Fruit fly (Drosophila melanogaster): ENCODE results near the gene CG42688.

The CG42688 gene

DNA sequence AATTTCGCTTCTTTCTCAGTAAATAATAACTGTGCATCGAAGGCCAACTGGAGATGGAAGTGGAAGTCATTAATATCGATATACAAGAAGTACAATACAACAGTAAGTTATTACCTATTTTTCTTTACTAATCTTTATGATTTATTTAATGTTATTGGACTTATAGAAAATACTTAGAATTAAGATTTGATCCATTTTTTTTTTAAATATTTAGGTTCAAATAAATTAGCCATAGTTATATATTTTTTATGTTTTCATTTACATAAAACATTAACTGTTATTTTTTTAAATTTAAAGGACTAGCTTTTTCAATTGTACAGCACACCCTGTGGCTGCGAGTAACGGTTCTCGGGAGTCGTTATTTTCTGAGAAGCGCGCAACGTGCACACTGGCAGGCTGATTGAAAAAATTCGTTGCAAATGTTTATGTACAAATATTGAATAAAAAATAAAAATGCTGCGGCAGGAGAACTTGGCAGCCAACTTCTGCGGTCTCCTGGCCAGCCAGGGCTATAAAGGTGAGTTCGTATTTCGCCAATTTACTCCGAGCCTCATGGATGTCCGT lies 3.1 kb upstream of the CG42688 start, which contains the start of the genes gammaTub37C and pigeon (continued):
- TF ChIP-seq slou (GFP tag; optimal IDR thresholded peaks at IDR 0.05) (no peak), CG2712 (tag; optimal IDR thresholded peaks at IDR 0.05) (peak; percentile 37), Pdp1 (GFP tag; optimal IDR thresholded peaks at IDR 0.05) (peak in 1 of 2 experiments; percentile 34), Meics (GFP tag; optimal IDR thresholded peaks at IDR 0.05) (peak; percentile 15), PHDP (tag; optimal IDR thresholded peaks at IDR 0.05) (peak; percentile 6), CG9609 (GFP tag; optimal IDR thresholded peaks at IDR 0.05) (no peak), CG6254 (GFP tag; optimal IDR thresholded peaks at IDR 0.05) (peak; percentile 100), Lhr (GFP tag; optimal IDR thresholded peaks at IDR 0.05) (peak; percentile 45), CG3995 (GFP tag; optimal IDR thresholded peaks at IDR 0.05) (peak; percentile 57), Dp (GFP tag; optimal IDR thresholded peaks at IDR 0.05) (peak; percentile 53), CG17385 (GFP tag; optimal IDR thresholded peaks at IDR 0.05) (peak; percentile 24), Myb (GFP tag; optimal IDR thresholded peaks at IDR 0.05) (peak; percentile 97), insv (GFP tag; optimal IDR thresholded peaks at IDR 0.05) (peak in 1 of 2 experiments; percentile 5), CG10267 (tag; optimal IDR thresholded peaks at IDR 0.05) (peak; percentile 9), Bgb (GFP tag; IDR thresholded peaks at IDR 0.05; ENCODE audit: partially characterized antibody) (peak; percentile 27; the same call in 1 of the 2 replicates), BEAF-32 (GFP tag; optimal IDR thresholded peaks at IDR 0.05) (peak; percentile 13), NfI (GFP tag; optimal IDR thresholded peaks at IDR 0.05) (no peak), CG8924 (tag; optimal IDR thresholded peaks at IDR 0.05) (peak; percentile 12), trem (tag; optimal IDR thresholded peaks at IDR 0.05) (peak; percentile 51), Max (GFP tag; optimal IDR thresholded peaks at IDR 0.05) (peak; percentile 21), CG7786 (GFP tag; optimal IDR thresholded peaks at IDR 0.05) (no peak), CG12659 (GFP tag; optimal IDR thresholded peaks at IDR 0.05) (peak; percentile 49), nmo (GFP tag; optimal IDR thresholded peaks at IDR 0.05) (peak; percentile 31), MBD-R2 (GFP tag; IDR thresholded peaks at IDR 0.05) (peak; percentile 89), mirr (GFP tag; optimal IDR thresholded peaks at IDR 0.05) (no peak), row (GFP tag; IDR thresholded peaks at IDR 0.05) (peak; percentile 30; the same call in 1 of the 3 replicates), fd3F (GFP tag; optimal IDR thresholded peaks at IDR 0.05) (no peak), hkb (optimal IDR thresholded peaks at IDR 0.05) (no peak), hkb (GFP tag; IDR thresholded peaks at IDR 0.05) (no peak), Lpt (GFP tag; optimal IDR thresholded peaks at IDR 0.05) (no peak), Mad (GFP tag; optimal IDR thresholded peaks at IDR 0.05) (no peak), CG17829 (tag; optimal IDR thresholded peaks at IDR 0.05) (peak; percentile 54), CG17186 (GFP tag; optimal IDR thresholded peaks at IDR 0.05) (peak; percentile 9), CG5180 (GFP tag; optimal IDR thresholded peaks at IDR 0.05) (peak; percentile 8), CG30020 (tag; optimal IDR thresholded peaks at IDR 0.05) (peak; percentile 52), CG10431 (GFP tag; optimal IDR thresholded peaks at IDR 0.05) (peak; percentile 39), CG4707 (GFP tag; optimal IDR thresholded peaks at IDR 0.05) (no peak), Asciz (GFP tag; optimal IDR thresholded peaks at IDR 0.05) (peak; percentile 14), CTCF (GFP tag; optimal IDR thresholded peaks at IDR 0.05) (no peak), da (GFP tag; optimal IDR thresholded peaks at IDR 0.05) (no peak), ssp (GFP tag; IDR thresholded peaks at IDR 0.05) (no peak), gro (GFP tag; optimal IDR thresholded peaks at IDR 0.05) (no peak), gfzf (GFP tag; optimal IDR thresholded peaks at IDR 0.05) (peak; percentile 84), CG12391 (tag; optimal IDR thresholded peaks at IDR 0.05) (peak; percentile 32), CG18262 (tag; optimal IDR thresholded peaks at IDR 0.05) (peak; percentile 14), CG2120 (GFP tag; optimal IDR thresholded peaks at IDR 0.05) (no peak), pzg (GFP tag; optimal IDR thresholded peaks at IDR 0.05) (peak; percentile 60), bsh (GFP tag; optimal IDR thresholded peaks at IDR 0.05) (peak in 1 of 2 experiments; percentile 15), E2f2 (GFP tag; IDR thresholded peaks at IDR 0.05) (0 out of 2 replicates have a peak, but pooled peaks have one; percentile 33), CoRest (tag; optimal IDR thresholded peaks at IDR 0.05) (peak; percentile 50)

Measured in whole organism, embryonic.